ENCODE assay signal across 1 fruit fly cellular context in genomic region chr3L:19903400-19903846, dm6.
TF ChIP-seq lines count a peak whose summit lies in the region.

No protein-coding gene starts in this region.

TF ChIP-seq in whole organism, embryonic, 481 proteins besides CTCF, POLR2A, EP300 and RAD21 (continued from another document):
- TF ChIP-seq CG10274 (GFP tag; optimal IDR thresholded peaks at IDR 0.05; lab: Kevin White, UChicago) (no peak), CG4360 (GFP tag; IDR thresholded peaks at IDR 0.05; lab: Robert Waterston, UW) (peak; percentile 87), abd-A (tag; optimal IDR thresholded peaks at IDR 0.05; lab: Kevin White, UChicago) (peak; percentile 2)
